Fruit fly (Drosophila melanogaster) Kc167 (cell line): ENCODE data around the gene CG11262.

ENCODE experiments used
- insv ChIP-seq: fragments of >200 bp; optimal IDR thresholded peaks from 3 replicates; lab custom pipeline; 2018; ENCODE audit warnings: missing external identifiers
- psq ChIP-seq: fragments of >200 bp; optimal IDR thresholded peaks from 2 replicates; lab custom pipeline; 2017; ENCODE audit warnings: missing external identifiers
- ttk ChIP-seq: sonication (Bioruptor generic); optimal IDR thresholded peaks from 2 replicates; lab custom pipeline; 2017; ENCODE audit warnings: missing external identifiers

- TF ChIP-seq psq (lab: Kevin White, UChicago) (no peak), insv (no peak), ttk (no peak)
Measured at dm6 chr3L:12954547-12954946, 40.4 kb upstream of the CG11262 start, which contains the start of gene CG10752.
